Worm (Caenorhabditis elegans): ENCODE results near the gene R144.13.

R144.13 gene

DNA sequence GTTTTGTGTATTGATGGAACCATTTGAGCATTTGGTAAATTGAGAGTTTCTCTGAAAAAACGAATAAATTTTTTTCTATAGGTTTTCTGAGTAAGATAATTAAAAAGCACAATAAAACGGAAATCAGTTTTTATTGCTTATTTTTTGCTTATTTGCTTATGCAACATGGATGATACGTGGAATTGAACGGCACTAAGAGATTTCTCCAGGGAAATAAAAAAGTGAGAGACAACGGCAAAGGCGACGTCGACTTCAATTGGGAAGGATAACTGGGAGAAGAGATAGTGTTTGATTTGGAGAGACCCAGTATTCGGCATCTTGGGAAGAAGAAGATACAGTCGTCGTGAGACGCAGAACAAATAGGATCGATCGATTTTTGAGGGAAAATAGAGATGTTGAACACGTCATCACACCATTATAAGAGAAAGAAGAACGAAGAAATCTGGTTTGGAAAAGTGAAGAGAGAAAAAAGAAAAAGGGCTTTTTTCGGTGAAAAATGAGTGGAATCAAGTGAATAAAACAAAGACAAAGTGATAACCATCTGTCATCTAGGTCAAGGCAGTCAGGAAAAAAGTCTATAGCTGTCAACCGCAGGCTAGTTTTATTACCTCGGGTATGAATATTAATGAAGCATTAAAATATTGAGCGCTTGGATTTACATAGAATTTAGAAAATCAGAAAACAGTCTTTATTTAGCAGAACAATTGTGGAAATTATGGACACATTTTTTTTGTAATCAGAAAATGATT, 24.8 kb upstream of the R144.13 start, which contains the start of gene tmem-131 (continued):
- no peak for TF ChIP-seq lir-3 (tag; optimal IDR thresholded peaks at IDR 0.05)
- TF ChIP-seq aly-2 (tag; optimal IDR thresholded peaks at IDR 0.05): no peak

- TF ChIP-seq spr-3 (GFP tag; optimal IDR thresholded peaks at IDR 0.05) (no peak), ceh-44 (GFP tag; IDR thresholded peaks at IDR 0.05) (no peak), ceh-28 (tag; optimal IDR thresholded peaks at IDR 0.05) (no peak), mdl-1 (tag; optimal IDR thresholded peaks at IDR 0.05) (no peak), ZK546.5 (tag; optimal IDR thresholded peaks at IDR 0.05) (no peak), F10B5.3 (tag; optimal IDR thresholded peaks at IDR 0.05) (no peak), cey-2 (tag; optimal IDR thresholded peaks at IDR 0.05; ENCODE audit: borderline replicate concordance, insufficient read depth) (no peak), lin-13 (GFP tag; optimal IDR thresholded peaks at IDR 0.05) (no peak), lin-39 (tag; optimal IDR thresholded peaks at IDR 0.05) (no peak), nhr-10 (tag; optimal IDR thresholded peaks at IDR 0.05) (no peak), dmd-9 (GFP tag; IDR thresholded peaks at IDR 0.05) (no peak), set-16 (GFP tag; IDR thresholded peaks at IDR 0.05) (no peak), dmd-8 (GFP tag; IDR thresholded peaks at IDR 0.05) (no peak), mes-2 (tag; optimal IDR thresholded peaks at IDR 0.05; ENCODE audit: poor library complexity, severe bottlenecking) (peak; percentile 74), D1046.2 (GFP tag; IDR thresholded peaks at IDR 0.05) (no peak), dpl-1 (GFP tag; optimal IDR thresholded peaks at IDR 0.05) (peak; percentile 4), hlh-30 (tag; optimal IDR thresholded peaks at IDR 0.05; ENCODE audit: insufficient read depth) (no peak), hif-1 (tag; optimal IDR thresholded peaks at IDR 0.05) (peak in 1 of 2 experiments; percentile 44), unc-62 (GFP tag; optimal IDR thresholded peaks at IDR 0.05 in 1 of 2) (no peak), unc-62 (tag; optimal IDR thresholded peaks at IDR 0.05) (no peak), nhr-28 (tag; optimal IDR thresholded peaks at IDR 0.05) (no peak), tra-1 (GFP tag; IDR thresholded peaks at IDR 0.05) (0 out of 2 replicates have a peak, but pooled peaks have one; percentile 30), unc-130 (GFP tag; optimal IDR thresholded peaks at IDR 0.05) (peak; percentile 88), tag-97 (GFP tag; IDR thresholded peaks at IDR 0.05) (no peak), Y48G9A.11 (GFP tag; IDR thresholded peaks at IDR 0.05) (0 out of 2 replicates have a peak, but pooled peaks have one; percentile 30), lsy-2 (tag; optimal IDR thresholded peaks at IDR 0.05) (peak in 1 of 2 experiments; percentile 2), ceh-32 (tag; optimal IDR thresholded peaks at IDR 0.05; ENCODE audit: poor library complexity) (no peak)
Measured at ce11 chrIII:4998956-4999425, 24.1 kb upstream of the R144.13 start, which contains the start of gene smcr-8. smcr-8 (plus strand) TSS chrIII:4999375.

DNA sequence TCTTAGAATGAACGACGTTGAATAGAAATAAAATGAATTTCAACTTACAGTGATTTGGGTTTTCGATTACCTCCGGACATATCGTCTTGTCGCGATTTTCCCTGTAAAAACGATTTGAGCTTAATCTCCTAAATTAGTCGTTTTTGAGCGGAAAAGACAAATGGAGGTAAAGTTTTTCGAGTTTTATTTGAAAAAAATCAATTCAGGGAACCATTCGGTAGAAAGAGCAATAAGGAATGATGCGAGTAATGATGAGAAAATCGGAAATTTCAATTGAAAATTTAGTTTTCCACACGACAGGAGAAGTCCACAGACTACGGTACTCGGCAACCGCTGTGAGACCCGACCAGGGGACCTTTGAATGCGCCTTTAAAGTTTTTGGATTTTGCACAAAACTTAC, 20.8 kb upstream of the R144.13 start, which contains the start of gene R144.10:
R144.10 (minus strand) TSS at position 101 of the 400 bp plus-strand sequence.
- no peak for TF ChIP-seq arid-1 (GFP tag; conservative IDR thresholded peaks at IDR 0.05)
- no peak for TF ChIP-seq mdt-29 (GFP tag; IDR thresholded peaks at IDR 0.05)
- no peak for TF ChIP-seq nhr-41 (GFP tag; IDR thresholded peaks at IDR 0.05)
- TF ChIP-seq ceh-82 (tag; optimal IDR thresholded peaks at IDR 0.05): no peak
- no peak for TF ChIP-seq sdz-12 (GFP tag; optimal IDR thresholded peaks at IDR 0.05)

- no peak for TF ChIP-seq nhr-237 (tag; optimal IDR thresholded peaks at IDR 0.05)
- no peak for TF ChIP-seq zip-11 (GFP tag; IDR thresholded peaks at IDR 0.05)
- no peak for TF ChIP-seq unc-62 (GFP tag; optimal IDR thresholded peaks at IDR 0.05 in 1 of 2)
- no peak for TF ChIP-seq unc-62 (tag; optimal IDR thresholded peaks at IDR 0.05)
- TF ChIP-seq zfp-2 (tag; optimal IDR thresholded peaks at IDR 0.05): no peak
- no peak for TF ChIP-seq ceh-20 (GFP tag; IDR thresholded peaks at IDR 0.05)
- TF ChIP-seq nhr-111 (GFP tag; optimal IDR thresholded peaks at IDR 0.05): no peak
- TF ChIP-seq cey-2 (tag; optimal IDR thresholded peaks at IDR 0.05; ENCODE audit: borderline replicate concordance, insufficient read depth): no peak
- no peak for TF ChIP-seq nhr-77 (tag; optimal IDR thresholded peaks at IDR 0.05)
- TF ChIP-seq ztf-7 (tag; optimal IDR thresholded peaks at IDR 0.05): no peak
- TF ChIP-seq nhr-11 (tag; optimal IDR thresholded peaks at IDR 0.05): no peak
Measured at ce11 chrIII:5004621-5005020, 18.4 kb upstream of the R144.13 start, which contains the start of gene R144.6. R144.6 (minus strand) TSS chrIII:5004721.

Measured in whole organism, L4 larva.